Fruit fly (Drosophila melanogaster) whole organism, embryonic: ENCODE data around the gene senju.

Experiments used
- Antp ChIP-seq: fragments of 200-800 bp; sonication (Bioruptor generic); optimal IDR thresholded peaks from 3 replicates; lab custom pipeline; 2016; ENCODE audit warnings: missing biosample characterization, missing genetic modification characterization
- Bgb ChIP-seq: fragments of 200-800 bp; sonication (Bioruptor generic); IDR thresholded peaks from 2 replicates; pipeline ENCODE4 v1.3.6; 2022; ENCODE audit warnings: missing biosample characterization, missing genetic modification characterization; ENCODE audit not compliant: partially characterized antibody
- CG10979 ChIP-seq: fragments of 200-800 bp; sonication (Bioruptor generic); optimal IDR thresholded peaks from 2 replicates; lab custom pipeline; 2018; ENCODE audit warnings: missing biosample characterization, mild to moderate bottlenecking, missing genetic modification characterization, moderate library complexity
- CG11456 ChIP-seq: fragments of 200-800 bp; sonication (Bioruptor generic); IDR thresholded peaks from 3 replicates; pipeline ENCODE4 v1.3.6; 2022; ENCODE audit warnings: missing biosample characterization, missing genetic modification characterization
- CG1233 ChIP-seq: fragments of 200-800 bp; sonication (Bioruptor generic); optimal IDR thresholded peaks from 4 replicates; lab custom pipeline; 2018; ENCODE audit warnings: missing biosample characterization, mild to moderate bottlenecking, missing genetic modification characterization
- CG13296 ChIP-seq: fragments of 200-800 bp; sonication (Bioruptor generic); optimal IDR thresholded peaks from 3 replicates; lab custom pipeline; 2018; ENCODE audit warnings: missing biosample characterization, mild to moderate bottlenecking, missing genetic modification characterization
- CG14710 ChIP-seq: fragments of 200-800 bp; sonication (Bioruptor generic); optimal IDR thresholded peaks from 3 replicates; lab custom pipeline; 2019; ENCODE audit warnings: missing biosample characterization, mild to moderate bottlenecking, missing genetic modification characterization, moderate library complexity
- CG15514 ChIP-seq: fragments of 200-800 bp; sonication (Bioruptor generic); optimal IDR thresholded peaks from 3 replicates; lab custom pipeline; 2017; ENCODE audit warnings: missing biosample characterization, missing genetic modification characterization, mild to moderate bottlenecking, moderate library complexity, missing genetic modification reagents
- CG1603 ChIP-seq: fragments of 200-800 bp; sonication (Bioruptor generic); optimal IDR thresholded peaks from 2 replicates; lab custom pipeline; 2019; ENCODE audit warnings: missing biosample characterization, mild to moderate bottlenecking, missing genetic modification characterization, moderate library complexity
- CG1647 ChIP-seq: fragments of 200-800 bp; sonication (Bioruptor generic); optimal IDR thresholded peaks from 3 replicates; lab custom pipeline; 2016; ENCODE audit warnings: missing biosample characterization, missing genetic modification characterization
- CG1832 ChIP-seq: fragments of 200-800 bp; sonication (Bioruptor generic); optimal IDR thresholded peaks from 2 replicates; lab custom pipeline; 2017; ENCODE audit warnings: missing biosample characterization, mild to moderate bottlenecking, missing genetic modification characterization, inconsistent platforms
- CG18476 ChIP-seq: fragments of 200-800 bp; sonication (Bioruptor generic); optimal IDR thresholded peaks from 2 replicates; lab custom pipeline; 2016; ENCODE audit warnings: missing biosample characterization, mild to moderate bottlenecking, missing genetic modification characterization
- CG18764 ChIP-seq: fragments of 200-800 bp; sonication (Bioruptor generic); optimal IDR thresholded peaks from 3 replicates; lab custom pipeline; 2016; ENCODE audit warnings: missing biosample characterization, missing genetic modification characterization
- CG31388 ChIP-seq: fragments of 200-800 bp; sonication (Bioruptor generic); optimal IDR thresholded peaks from 2 replicates; lab custom pipeline; 2016; ENCODE audit warnings: missing biosample characterization, missing genetic modification characterization
- CG34224 ChIP-seq: fragments of 200-800 bp; sonication (Bioruptor generic); IDR thresholded peaks from 3 replicates; pipeline ENCODE4 v1.3.6; 2022; ENCODE audit warnings: missing biosample characterization, missing genetic modification characterization; ENCODE audit not compliant: partially characterized antibody
- CG4617 ChIP-seq: fragments of 200-800 bp; sonication (Bioruptor generic); optimal IDR thresholded peaks from 3 replicates; lab custom pipeline; 2016; ENCODE audit warnings: missing biosample characterization, missing genetic modification characterization, borderline replicate concordance
- CG5953 ChIP-seq: fragments of 200-800 bp; sonication (Bioruptor generic); IDR thresholded peaks from 2 replicates; pipeline ENCODE4 v1.3.6; 2022; ENCODE audit warnings: missing biosample characterization, missing genetic modification characterization
- CG6689 ChIP-seq: fragments of 200-800 bp; sonication (Bioruptor generic); IDR thresholded peaks from 2 replicates; pipeline ENCODE4 v1.3.6; 2022; ENCODE audit warnings: missing biosample characterization, missing genetic modification characterization
- CG6765 ChIP-seq: fragments of 200-800 bp; sonication (Bioruptor generic); optimal IDR thresholded peaks from 3 replicates; lab custom pipeline; 2017; ENCODE audit warnings: missing biosample characterization, mild to moderate bottlenecking, missing genetic modification characterization
- Deaf1 ChIP-seq: fragments of 200-800 bp; optimal IDR thresholded peaks from 3 replicates; lab custom pipeline; 2019; ENCODE audit warnings: missing biosample characterization, mild to moderate bottlenecking, missing genetic modification characterization, moderate library complexity
- Doc3 ChIP-seq: fragments of 200-800 bp; sonication (Bioruptor generic); IDR thresholded peaks from 3 replicates; pipeline ENCODE4 v1.3.6; 2022; ENCODE audit warnings: missing biosample characterization, missing genetic modification characterization; ENCODE audit not compliant: partially characterized antibody
- E2f2 ChIP-seq: fragments of 200-800 bp; sonication (Bioruptor generic); IDR thresholded peaks from 2 replicates; pipeline ENCODE4 v1.3.6; 2022; ENCODE audit warnings: missing biosample characterization, missing genetic modification characterization
- Elba2 ChIP-seq: fragments of 200-800 bp; sonication (Bioruptor generic); optimal IDR thresholded peaks from 3 replicates; lab custom pipeline; 2016; ENCODE audit warnings: missing biosample characterization, missing genetic modification characterization
- Gug ChIP-seq: fragments of 200-800 bp; sonication (Bioruptor generic); IDR thresholded peaks from 4 replicates; pipeline ENCODE4 v1.3.6; 2022; ENCODE audit warnings: missing biosample characterization, missing genetic modification characterization
- Lhr ChIP-seq: fragments of 200-800 bp; sonication (Bioruptor generic); optimal IDR thresholded peaks from 3 replicates; lab custom pipeline; 2017; ENCODE audit warnings: mild to moderate bottlenecking, missing biosample characterization, missing genetic modification reagents, missing genetic modification characterization
- Med ChIP-seq: fragments of 200-800 bp; sonication (Bioruptor generic); peaks from one replicate; lab custom pipeline; 2016; ENCODE audit warnings: missing biosample characterization, missing genetic modification characterization, mild to moderate bottlenecking, inconsistent platforms, moderate library complexity
- Mes4 ChIP-seq: fragments of 200-800 bp; sonication (Bioruptor generic); optimal IDR thresholded peaks from 2 replicates; lab custom pipeline; 2016; ENCODE audit warnings: missing biosample characterization, missing genetic modification characterization
- NFAT ChIP-seq: fragments of 200-800 bp; sonication (Bioruptor generic); IDR thresholded peaks from 2 replicates; pipeline ENCODE4 v1.3.6; 2022; ENCODE audit warnings: missing biosample characterization, missing genetic modification characterization
- Nf-YB ChIP-seq: fragments of 200-800 bp; sonication (Bioruptor generic); optimal IDR thresholded peaks from 3 replicates; lab custom pipeline; 2019; ENCODE audit warnings: missing biosample characterization, mild to moderate bottlenecking, missing genetic modification characterization, moderate library complexity
- PHDP ChIP-seq: fragments of 200-800 bp; sonication (Bioruptor generic); optimal IDR thresholded peaks from 3 replicates; lab custom pipeline; 2018; ENCODE audit warnings: missing biosample characterization, mild to moderate bottlenecking, missing genetic modification characterization, moderate library complexity
- ac ChIP-seq: fragments of 200-800 bp; sonication (Bioruptor generic); optimal IDR thresholded peaks from 3 replicates; lab custom pipeline; 2017; ENCODE audit warnings: missing biosample characterization, mild to moderate bottlenecking, missing genetic modification characterization
- bbx ChIP-seq: fragments of 200-800 bp; sonication (Bioruptor generic); IDR thresholded peaks from 2 replicates; pipeline ENCODE4 v1.3.6; 2022; ENCODE audit warnings: missing biosample characterization, missing genetic modification characterization; ENCODE audit not compliant: partially characterized antibody
- chinmo ChIP-seq: fragments of 200-800 bp; sonication (Bioruptor generic); IDR thresholded peaks from 4 replicates; pipeline ENCODE4 v1.3.6; 2022; ENCODE audit warnings: missing biosample characterization, missing genetic modification characterization; ENCODE audit not compliant: partially characterized antibody
- chm ChIP-seq: fragments of 200-800 bp; sonication (Bioruptor generic); IDR thresholded peaks from 2 replicates; pipeline ENCODE4 v1.3.6; 2022; ENCODE audit warnings: missing biosample characterization, missing genetic modification characterization
- cwo ChIP-seq: fragments of 200-800 bp; sonication (Bioruptor generic); optimal IDR thresholded peaks from 3 replicates; lab custom pipeline; 2017; ENCODE audit warnings: missing biosample characterization, missing genetic modification characterization, mild to moderate bottlenecking, moderate library complexity, missing genetic modification reagents
- ewg ChIP-seq: fragments of 200-800 bp; sonication (Bioruptor generic); optimal IDR thresholded peaks from 3 replicates; lab custom pipeline; 2017; ENCODE audit warnings: mild to moderate bottlenecking, missing biosample characterization, missing genetic modification reagents, missing genetic modification characterization
- fu2 ChIP-seq: fragments of 200-800 bp; sonication (Bioruptor generic); optimal IDR thresholded peaks from 2 replicates; lab custom pipeline; 2016; ENCODE audit warnings: missing biosample characterization, missing genetic modification characterization
- ham ChIP-seq: fragments of 200-800 bp; sonication (Bioruptor generic); IDR thresholded peaks from 2 replicates; pipeline ENCODE4 v1.3.6; 2022; ENCODE audit warnings: missing biosample characterization, missing genetic modification characterization
- hbn ChIP-seq: fragments of 200-800 bp; sonication (Bioruptor generic); IDR thresholded peaks from 2 replicates; pipeline ENCODE4 v1.3.6; 2022; ENCODE audit warnings: missing biosample characterization, missing genetic modification characterization; ENCODE audit not compliant: partially characterized antibody
- jumu ChIP-seq: fragments of 200-800 bp; sonication (Bioruptor generic); optimal IDR thresholded peaks from 3 replicates; lab custom pipeline; 2016; ENCODE audit warnings: missing biosample characterization, missing genetic modification characterization
- nau ChIP-seq: fragments of 200-800 bp; sonication (Bioruptor generic); optimal IDR thresholded peaks from 3 replicates; lab custom pipeline; 2017; ENCODE audit warnings: missing biosample characterization, mild to moderate bottlenecking, missing genetic modification characterization, missing genetic modification reagents
- nerfin-1 ChIP-seq: fragments of 200-800 bp; sonication (Bioruptor generic); optimal IDR thresholded peaks from 3 replicates; lab custom pipeline; 2019; ENCODE audit warnings: missing biosample characterization, mild to moderate bottlenecking, missing genetic modification characterization, moderate library complexity
- onecut ChIP-seq: fragments of 200-800 bp; sonication (Bioruptor generic); IDR thresholded peaks from 2 replicates; pipeline ENCODE4 v1.3.6; 2022; ENCODE audit warnings: missing biosample characterization, missing genetic modification characterization
- pfk ChIP-seq: fragments of 200-800 bp; sonication (Bioruptor generic); optimal IDR thresholded peaks from 2 replicates; lab custom pipeline; 2018; ENCODE audit warnings: missing biosample characterization, mild to moderate bottlenecking, missing genetic modification characterization, moderate library complexity
- phol ChIP-seq: fragments of 200-800 bp; sonication (Bioruptor generic); optimal IDR thresholded peaks from 3 replicates; lab custom pipeline; 2018; ENCODE audit warnings: missing biosample characterization, mild to moderate bottlenecking, missing genetic modification characterization, moderate library complexity
- prd ChIP-seq, 3 experiments: fragments of >200 bp in 2 of 3; fragments of 200-800 bp in 1 of 3; sonication (Bioruptor generic) in 1 of 3; optimal IDR thresholded peaks in 2 of 3; IDR thresholded peaks in 1 of 3; 2 replicates in 2 of 3; 3 replicates in 1 of 3; pipeline versions ENCODE4 v1.3.6 to Lab custom; 2017 to 2022; ENCODE audit warnings: missing biosample characterization in 1 of 3, missing genetic modification characterization in 1 of 3
- pros ChIP-seq: fragments of 200-800 bp; sonication (Bioruptor generic); optimal IDR thresholded peaks from 3 replicates; lab custom pipeline; 2019; ENCODE audit warnings: missing biosample characterization, mild to moderate bottlenecking, missing genetic modification characterization, moderate library complexity
- wor ChIP-seq: fragments of 200-800 bp; sonication (Bioruptor generic); IDR thresholded peaks from 2 replicates; pipeline ENCODE4 v1.3.6; 2022; ENCODE audit warnings: missing biosample characterization, missing genetic modification characterization

senju gene

dm6 chr2L:5062799-5063404 lies 10.3 kb downstream of the senju start (continued):
- TF ChIP-seq CG6689 (GFP tag; lab: Robert Waterston, UW) (0 out of 2 replicates have a peak, but pooled peaks have one; percentile 23), pros (no peak), CG6765 (peak; percentile 24), wor (GFP tag; lab: Robert Waterston, UW) (no peak), Antp (GFP tag; lab: Kevin White, UChicago) (peak; percentile 15), NFAT (GFP tag; lab: Robert Waterston, UW) (peak; percentile 30; the same call in 1 of the 2 replicates), CG14710 (tag; lab: Kevin White, UChicago) (no peak), Gug (GFP tag; lab: Robert Waterston, UW) (no peak), Mes4 (GFP tag; lab: Kevin White, UChicago) (no peak), CG11456 (GFP tag; lab: Robert Waterston, UW) (no peak), onecut (GFP tag; lab: Robert Waterston, UW) (peak; percentile 84), Med (GFP tag; lab: Kevin White, UChicago) (peak; percentile 64), nerfin-1 (no peak), Lhr (GFP tag; lab: Kevin White, UChicago) (no peak), Deaf1 (peak; percentile 41), ac (GFP tag; lab: Kevin White, UChicago) (no peak), jumu (no peak), Bgb (GFP tag; lab: Robert Waterston, UW) (peak; percentile 7; the same call in 1 of the 2 replicates), pfk (GFP tag; lab: Kevin White, UChicago) (peak; percentile 88), PHDP (tag; lab: Kevin White, UChicago) (no peak), CG34224 (GFP tag; lab: Robert Waterston, UW) (no peak), CG1233 (GFP tag; lab: Kevin White, UChicago) (no peak), nau (GFP tag; lab: Kevin White, UChicago) (no peak), CG1647 (no peak), CG10979 (tag; lab: Kevin White, UChicago) (no peak), cwo (GFP tag; lab: Kevin White, UChicago) (no peak), hbn (GFP tag; lab: Robert Waterston, UW) (no peak), prd (optimal IDR thresholded peaks at IDR 0.05; lab: Kevin White, UChicago) (no peak), prd (GFP tag; IDR thresholded peaks at IDR 0.05; lab: Robert Waterston, UW) (0 out of 3 replicates have a peak, but pooled peaks have one; percentile 36), CG18764 (GFP tag; lab: Kevin White, UChicago) (no peak), Elba2 (GFP tag; lab: Kevin White, UChicago) (no peak), ham (no peak), CG1603 (tag; lab: Kevin White, UChicago) (no peak), phol (tag; lab: Kevin White, UChicago) (no peak), Nf-YB (GFP tag; lab: Kevin White, UChicago) (no peak), CG31388 (GFP tag; lab: Kevin White, UChicago) (no peak), chm (0 out of 2 replicates have a peak, but pooled peaks have one; percentile 33), CG4617 (no peak), bbx (GFP tag; lab: Robert Waterston, UW) (peak; percentile 32; the same call in 1 of the 2 replicates), E2f2 (GFP tag; lab: Robert Waterston, UW) (no peak), ewg (GFP tag; lab: Kevin White, UChicago) (peak; percentile 96), Doc3 (GFP tag; lab: Robert Waterston, UW) (no peak), CG5953 (GFP tag; lab: Robert Waterston, UW) (peak; percentile 43; the same call in 1 of the 2 replicates), CG13296 (GFP tag; lab: Kevin White, UChicago) (no peak), fu2 (GFP tag; lab: Kevin White, UChicago) (no peak), CG18476 (GFP tag; lab: Kevin White, UChicago) (peak; percentile 44), CG1832 (GFP tag; lab: Kevin White, UChicago) (peak; percentile 7), CG15514 (GFP tag; lab: Kevin White, UChicago) (peak; percentile 66), chinmo (GFP tag; lab: Robert Waterston, UW) (0 out of 4 replicates have a peak, but pooled peaks have one; percentile 55)
